Worm (Caenorhabditis elegans) whole organism, L1 larva: ENCODE data around the gene ZK550.2.

Experiments
- aly-2 ChIP-seq: fragments of 150-350 bp; optimal IDR thresholded peaks from 2 replicates; lab custom pipeline; 2014; ENCODE audit warnings: missing biosample characterization, missing genetic modification characterization
- egl-27 ChIP-seq, 2 experiments: fragments of 150-350 bp in 1 of 2; sonication (generic microtip); optimal IDR thresholded peaks; 3 replicates each; lab custom pipeline; 2017 to 2018; ENCODE audit warnings: missing biosample characterization in 2 of 2, missing genetic modification characterization in 2 of 2, missing genetic modification reagents in 2 of 2
- elt-3 ChIP-seq, 6 experiments: fragments of 150-350 bp in 1 of 6; sonication (generic microtip); optimal IDR thresholded peaks; 2 replicates each; lab custom pipeline; 2017 to 2018; ENCODE audit warnings: missing biosample characterization in 6 of 6, missing genetic modification characterization in 6 of 6, inconsistent platforms in 1 of 6
- jun-1 ChIP-seq: fragments of 150-350 bp; optimal IDR thresholded peaks from 2 replicates; lab custom pipeline; 2014; ENCODE audit warnings: missing biosample characterization, missing genetic modification reagents, missing genetic modification characterization
- mef-2 ChIP-seq: fragments of 150-350 bp; optimal IDR thresholded peaks from 2 replicates; lab custom pipeline; 2014; ENCODE audit warnings: missing biosample characterization, missing genetic modification characterization
- nhr-237 ChIP-seq: fragments of 150-350 bp; optimal IDR thresholded peaks from 2 replicates; lab custom pipeline; 2014; ENCODE audit warnings: missing biosample characterization, missing genetic modification characterization
- nhr-76 ChIP-seq: sonication (generic microtip); optimal IDR thresholded peaks from 2 replicates; lab custom pipeline; 2017; ENCODE audit warnings: missing biosample characterization, missing genetic modification characterization
- skn-1 ChIP-seq: fragments of 150-350 bp; optimal IDR thresholded peaks from 2 replicates; lab custom pipeline; 2014; ENCODE audit warnings: missing biosample characterization, missing genetic modification characterization
- snpc-4 ChIP-seq: fragments of 150-350 bp; optimal IDR thresholded peaks from 2 replicates; lab custom pipeline; 2014; ENCODE audit warnings: missing biosample characterization, missing genetic modification characterization
- tbx-2 ChIP-seq: sonication (generic microtip); optimal IDR thresholded peaks from 2 replicates; lab custom pipeline; 2016; ENCODE audit warnings: missing genetic modification characterization, missing compliant biosample characterization
- ztf-11 ChIP-seq, 2 experiments: sonication (generic microtip); optimal IDR thresholded peaks; 2 replicates each; lab custom pipeline; 2016 to 2017; ENCODE audit warnings: missing genetic modification characterization in 2 of 2, missing biosample characterization in 1 of 2, missing compliant biosample characterization in 1 of 2
- ztf-4 ChIP-seq: fragments of 150-350 bp; optimal IDR thresholded peaks from 2 replicates; lab custom pipeline; 2014; ENCODE audit warnings: missing biosample characterization, missing genetic modification characterization

DNA sequence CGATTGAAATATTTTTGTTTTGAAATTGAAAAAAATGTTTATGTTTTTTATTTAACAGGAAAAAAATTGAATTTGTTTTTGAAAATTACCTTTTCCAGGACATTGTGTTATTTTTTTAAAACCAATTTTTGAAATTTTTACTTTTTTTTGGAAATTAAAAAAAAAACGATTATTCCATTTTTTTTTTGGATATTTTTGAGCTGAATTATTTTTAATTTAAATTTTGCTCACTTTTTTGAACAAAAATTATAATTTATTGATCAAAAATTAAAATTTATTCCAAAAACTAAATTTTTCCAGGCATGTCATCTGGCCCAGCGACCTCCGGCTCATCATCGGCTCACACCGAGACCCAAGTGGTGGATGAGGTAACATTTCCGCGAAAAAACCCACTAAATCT is 9.6 kb downstream of the ZK550.2 start, which contains the start of gene gtf-2E1:
- no peak for TF ChIP-seq skn-1 (tag; lab: Kevin White, UChicago)
- no peak for TF ChIP-seq aly-2 (tag; lab: Kevin White, UChicago)
- TF ChIP-seq nhr-237 (tag; lab: Kevin White, UChicago), result no peak
- TF ChIP-seq ztf-4 (tag; lab: Kevin White, UChicago), result no peak
- TF ChIP-seq tbx-2 (tag; lab: Kevin White, UChicago), result no peak
- no peak for TF ChIP-seq egl-27 (tag; optimal IDR thresholded peaks at IDR 0.05; lab: Kevin White, UChicago)
- TF ChIP-seq ztf-11 (tag; optimal IDR thresholded peaks at IDR 0.05; lab: Kevin White, UChicago), result no peak
- no peak for TF ChIP-seq jun-1 (tag; lab: Kevin White, UChicago)
- no peak for TF ChIP-seq mef-2 (tag; lab: Kevin White, UChicago)
- TF ChIP-seq snpc-4 (tag; lab: Kevin White, UChicago), result no peak
- TF ChIP-seq nhr-76, result no peak
- TF ChIP-seq elt-3 (tag; optimal IDR thresholded peaks at IDR 0.05; lab: Kevin White, UChicago), result no peak
